Worm (Caenorhabditis elegans): ENCODE results near the gene sre-41.
A peak's percentile ranks its signal among the peaks of the same experiment; 100 is the strongest.

Gene sre-41

DNA sequence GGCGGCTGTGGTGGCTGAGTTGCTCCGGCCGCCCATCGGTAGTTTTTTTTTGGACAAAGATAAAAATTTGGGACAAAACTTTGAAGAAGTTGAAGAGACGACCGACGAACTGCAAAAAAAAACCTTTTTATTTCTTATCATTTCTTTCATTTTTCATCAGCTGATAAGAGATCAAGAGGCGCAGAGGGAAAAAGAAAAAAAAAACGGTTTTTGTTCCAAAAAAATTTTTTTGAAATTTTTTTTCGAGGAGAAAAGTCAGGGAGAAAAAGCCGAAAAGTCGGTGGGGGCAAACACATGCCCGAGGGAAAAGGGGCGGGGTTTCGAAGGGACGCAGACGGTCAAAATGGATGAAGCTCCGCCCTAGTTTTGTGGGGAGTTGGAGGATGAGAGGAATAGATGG is 36.0 kb upstream of the sre-41 start, which contains the start of gene ras-1:
Gene ras-1 (minus strand): TSS at position 129 of the 400 bp plus-strand sequence.
- TF ChIP-seq F55B11.4 (tag; optimal IDR thresholded peaks at IDR 0.05; ENCODE audit: borderline replicate concordance, insufficient read depth) (no peak), K11D2.4 (GFP tag; IDR thresholded peaks at IDR 0.05) (peak; percentile 74), aptf-2 (GFP tag; conservative IDR thresholded peaks at IDR 0.05) (no peak), lag-1 (GFP tag; IDR thresholded peaks at IDR 0.05) (no peak), ztf-28 (GFP tag; IDR thresholded peaks at IDR 0.05) (no peak), hmg-20 (GFP tag; IDR thresholded peaks at IDR 0.05) (no peak), tbx-9 (tag; optimal IDR thresholded peaks at IDR 0.05; ENCODE audit: borderline replicate concordance) (no peak), madf-3 (GFP tag; IDR thresholded peaks at IDR 0.05) (no peak), ztf-6 (GFP tag; IDR thresholded peaks at IDR 0.05) (no peak), hmg-1.2 (GFP tag; IDR thresholded peaks at IDR 0.05) (peak; percentile 24; the same call in 1 of the 2 replicates), hlh-12 (tag; optimal IDR thresholded peaks at IDR 0.05) (no peak), zfh-2 (GFP tag; conservative IDR thresholded peaks at IDR 0.05) (peak; percentile 70), pha-4 (tag; optimal IDR thresholded peaks at IDR 0.05) (no peak), dpl-1 (GFP tag; optimal IDR thresholded peaks at IDR 0.05) (no peak), lsy-27 (tag; optimal IDR thresholded peaks at IDR 0.05; ENCODE audit: borderline replicate concordance, insufficient read depth) (no peak), lin-40 (tag; optimal IDR thresholded peaks at IDR 0.05) (peak; percentile 27), ztf-3 (GFP tag; optimal IDR thresholded peaks at IDR 0.05) (no peak), lin-26 (GFP tag; IDR thresholded peaks at IDR 0.05) (no peak), lin-35 (GFP tag; optimal IDR thresholded peaks at IDR 0.05) (no peak), unc-130 (GFP tag; optimal IDR thresholded peaks at IDR 0.05) (no peak), B0035.1 (tag; optimal IDR thresholded peaks at IDR 0.05) (no peak), attf-5 (GFP tag; optimal IDR thresholded peaks at IDR 0.05) (peak; percentile 38), nhr-80 (tag; optimal IDR thresholded peaks at IDR 0.05) (peak; percentile 64), nhr-120 (GFP tag; IDR thresholded peaks at IDR 0.05) (no peak), B0336.3 (GFP tag; IDR thresholded peaks at IDR 0.05) (no peak), gei-17 (GFP tag; optimal IDR thresholded peaks at IDR 0.05) (no peak), let-607 (tag; optimal IDR thresholded peaks at IDR 0.05) (peak in 1 of 2 experiments; percentile 39), snpc-3.4 (tag; optimal IDR thresholded peaks at IDR 0.05) (no peak), F10E7.11 (tag; optimal IDR thresholded peaks at IDR 0.05) (no peak), mcd-1 (GFP tag; IDR thresholded peaks at IDR 0.05) (no peak), cebp-1 (GFP tag; IDR thresholded peaks at IDR 0.05) (no peak), cebp-1 (tag; optimal IDR thresholded peaks at IDR 0.05) (peak; percentile 27), ceh-40 (GFP tag; IDR thresholded peaks at IDR 0.05) (no peak), dox-1 (GFP tag; IDR thresholded peaks at IDR 0.05) (0 out of 2 replicates have a peak, but pooled peaks have one; percentile 33)

- TF ChIP-seq unc-62 (GFP tag; optimal IDR thresholded peaks at IDR 0.05) = peak; percentile 92
- no peak for TF ChIP-seq tbp1 (GFP tag; optimal IDR thresholded peaks at IDR 0.05)
Measured at ce11 chrII:12353104-12353503, 35.0 kb upstream of the sre-41 start.

DNA sequence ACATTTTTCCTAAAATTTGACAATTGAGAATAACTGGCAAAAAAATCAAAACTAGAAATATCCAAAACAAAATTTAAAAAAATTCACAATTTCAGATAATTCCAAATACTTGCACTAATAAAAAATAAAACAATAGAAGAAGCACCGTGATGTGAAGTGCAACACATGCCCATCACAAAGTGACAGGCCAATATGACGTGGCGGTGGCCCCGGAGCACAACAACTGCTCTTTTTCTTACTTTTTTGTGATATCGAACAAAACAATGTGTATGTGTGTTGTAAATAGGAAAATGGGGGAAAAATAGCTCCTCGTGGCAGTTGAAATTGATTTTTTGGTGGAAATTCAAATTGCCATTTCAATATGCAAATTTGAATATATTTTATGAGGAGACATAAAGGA is 34.3 kb upstream of the sre-41 start:
- TF ChIP-seq snpc-3.4 (tag; optimal IDR thresholded peaks at IDR 0.05) (no peak), atf-7 (tag; optimal IDR thresholded peaks at IDR 0.05) (no peak), rpc-1 (optimal IDR thresholded peaks at IDR 0.05) (no peak), rpc-1 (tag; optimal IDR thresholded peaks at IDR 0.05) (no peak), hsf-1 (GFP tag; IDR thresholded peaks at IDR 0.05) (no peak), T26A5.8 (tag; optimal IDR thresholded peaks at IDR 0.05) (no peak), T07F8.4 (tag; optimal IDR thresholded peaks at IDR 0.05) (no peak), ceh-79 (tag; optimal IDR thresholded peaks at IDR 0.05) (no peak), ztf-25 (GFP tag; IDR thresholded peaks at IDR 0.05) (no peak), ceh-91 (GFP tag; IDR thresholded peaks at IDR 0.05) (no peak), dox-1 (GFP tag; IDR thresholded peaks at IDR 0.05) (peak; percentile 45; the same call in 1 of the 2 replicates), nfyb-1 (GFP tag; IDR thresholded peaks at IDR 0.05) (no peak), nhr-80 (tag; optimal IDR thresholded peaks at IDR 0.05) (peak; percentile 88), lin-26 (GFP tag; IDR thresholded peaks at IDR 0.05) (no peak), tlf-1 (GFP tag; optimal IDR thresholded peaks at IDR 0.05) (no peak), dpff-1 (tag; optimal IDR thresholded peaks at IDR 0.05) (no peak), F10E7.11 (tag; optimal IDR thresholded peaks at IDR 0.05) (no peak), lin-54 (GFP tag; optimal IDR thresholded peaks at IDR 0.05) (no peak)

Data from whole organism, young adult.